Worm (Caenorhabditis elegans) whole organism, L4 larva: ENCODE results near the gene C03H5.7.

Source experiments
- ceh-82 ChIP-seq: sonication (generic microtip); optimal IDR thresholded peaks from 2 replicates; lab custom pipeline; 2017; ENCODE audit warnings: missing biosample characterization, missing genetic modification characterization
- dve-1 ChIP-seq: sonication (generic microtip); optimal IDR thresholded peaks from 2 replicates; lab custom pipeline; 2017; ENCODE audit warnings: antibody characterized with exemption, mild to moderate bottlenecking, missing genetic modification characterization, missing compliant biosample characterization; ENCODE audit not compliant: insufficient read depth
- lir-3 ChIP-seq: sonication (generic microtip); optimal IDR thresholded peaks from 2 replicates; lab custom pipeline; 2016; ENCODE audit warnings: mild to moderate bottlenecking, missing genetic modification characterization, missing compliant biosample characterization
- nhr-77 ChIP-seq: fragments of 150-350 bp; optimal IDR thresholded peaks from 2 replicates; lab custom pipeline; 2014; ENCODE audit warnings: missing biosample characterization, missing genetic modification characterization
- unc-62 ChIP-seq, 3 experiments: fragments of 150-350 bp in 1 of 3; sonication (generic microtip); optimal IDR thresholded peaks in 2 of 3; peaks in 1 of 3; 1 replicate in 1 of 3; 2 replicates in 2 of 3; lab custom pipeline; 2014 to 2017; ENCODE audit warnings: missing biosample characterization in 3 of 3, missing genetic modification characterization in 3 of 3, missing genetic modification reagents in 3 of 3, missing genotype in 1 of 3

ce11 chrII:334828-335227 lies 45.2 kb upstream of the C03H5.7 start:
- TF ChIP-seq dve-1 (no peak), lir-3 (tag; lab: Kevin White, UChicago) (no peak), unc-62 (GFP tag; optimal IDR thresholded peaks at IDR 0.05 in 1 of 2; lab: Kevin White, UChicago) (no peak), unc-62 (tag; optimal IDR thresholded peaks at IDR 0.05; lab: Kevin White, UChicago) (no peak), ceh-82 (no peak), nhr-77 (tag; lab: Kevin White, UChicago) (no peak)
